Fruit fly (Drosophila melanogaster) whole organism, prepupa: ENCODE data around the gene CG42495.

Experiments
- Blimp-1 ChIP-seq: fragments of 200-800 bp; sonication (Bioruptor generic); optimal IDR thresholded peaks from 3 replicates; lab custom pipeline; 2017; ENCODE audit warnings: missing biosample characterization, missing genetic modification characterization, mild to moderate bottlenecking, moderate library complexity, missing genetic modification reagents
- CG10631 ChIP-seq: fragments of 200-800 bp; sonication (Bioruptor generic); optimal IDR thresholded peaks from 2 replicates; lab custom pipeline; 2016; ENCODE audit warnings: missing biosample characterization, missing genetic modification characterization
- CG11294 ChIP-seq: fragments of 200-800 bp; sonication (Bioruptor generic); IDR thresholded peaks from 2 replicates; pipeline ENCODE4 v1.3.6; 2022; ENCODE audit warnings: missing biosample characterization, missing genetic modification characterization
- CG11902 ChIP-seq: fragments of 200-800 bp; sonication (Bioruptor generic); optimal IDR thresholded peaks from 3 replicates; lab custom pipeline; 2016; ENCODE audit warnings: missing biosample characterization, missing genetic modification characterization
- CG15336 ChIP-seq: fragments of 200-800 bp; sonication (Bioruptor generic); IDR thresholded peaks from 2 replicates; pipeline ENCODE4 v1.3.6; 2022; ENCODE audit warnings: missing biosample characterization, missing genetic modification characterization
- CG1621 ChIP-seq: fragments of 200-800 bp; sonication (Bioruptor generic); optimal IDR thresholded peaks from 3 replicates; lab custom pipeline; 2018; ENCODE audit warnings: missing biosample characterization, mild to moderate bottlenecking, missing genetic modification characterization
- CG16779 ChIP-seq: fragments of 200-800 bp; sonication (Bioruptor generic); optimal IDR thresholded peaks from 3 replicates; lab custom pipeline; 2017; ENCODE audit warnings: missing biosample characterization, mild to moderate bottlenecking, missing genetic modification characterization
- CG3032 ChIP-seq: fragments of 200-800 bp; optimal IDR thresholded peaks from 2 replicates; lab custom pipeline; 2019; ENCODE audit warnings: missing biosample characterization, mild to moderate bottlenecking, missing genetic modification characterization, moderate library complexity
- CG31627 ChIP-seq: fragments of 200-800 bp; sonication (Bioruptor generic); optimal IDR thresholded peaks from 3 replicates; lab custom pipeline; 2016; ENCODE audit warnings: missing biosample characterization, missing genetic modification characterization
- CG32006 ChIP-seq: fragments of 200-800 bp; sonication (Bioruptor generic); optimal IDR thresholded peaks from 3 replicates; lab custom pipeline; 2017; ENCODE audit warnings: missing biosample characterization, mild to moderate bottlenecking, missing genetic modification characterization
- CG34406 ChIP-seq: fragments of 200-800 bp; sonication (Bioruptor generic); optimal IDR thresholded peaks from 3 replicates; lab custom pipeline; 2016; ENCODE audit warnings: missing biosample characterization, missing genetic modification characterization
- CG3919 ChIP-seq: fragments of 200-800 bp; sonication (Bioruptor generic); optimal IDR thresholded peaks from 3 replicates; lab custom pipeline; 2016; ENCODE audit warnings: missing biosample characterization, missing genetic modification characterization
- CG6163 ChIP-seq: fragments of 200-800 bp; sonication (Bioruptor generic); IDR thresholded peaks from 3 replicates; pipeline ENCODE4 v1.3.6; 2022; ENCODE audit warnings: missing biosample characterization, missing genetic modification characterization
- CG6276 ChIP-seq: fragments of 200-800 bp; sonication (Bioruptor generic); optimal IDR thresholded peaks from 2 replicates; lab custom pipeline; 2017; ENCODE audit warnings: missing biosample characterization, mild to moderate bottlenecking, missing genetic modification characterization
- CG6792 ChIP-seq: fragments of 200-800 bp; sonication (Bioruptor generic); optimal IDR thresholded peaks from 3 replicates; lab custom pipeline; 2016; ENCODE audit warnings: missing biosample characterization, missing genetic modification characterization
- CG6808 ChIP-seq: fragments of 200-800 bp; sonication (Bioruptor generic); optimal IDR thresholded peaks from 3 replicates; lab custom pipeline; 2017; ENCODE audit warnings: missing biosample characterization, missing genetic modification characterization, mild to moderate bottlenecking, moderate library complexity, missing genetic modification reagents
- CG6854 ChIP-seq: fragments of 200-800 bp; sonication (Bioruptor generic); optimal IDR thresholded peaks from 2 replicates; lab custom pipeline; 2017; ENCODE audit warnings: missing biosample characterization, mild to moderate bottlenecking, missing genetic modification characterization
- CG7368 ChIP-seq: fragments of 200-800 bp; sonication (Bioruptor generic); optimal IDR thresholded peaks from 3 replicates; lab custom pipeline; 2016; ENCODE audit warnings: missing biosample characterization, missing genetic modification characterization
- CG8319 ChIP-seq: fragments of 200-800 bp; sonication (Bioruptor generic); optimal IDR thresholded peaks from 3 replicates; lab custom pipeline; 2016; ENCODE audit warnings: missing biosample characterization, missing genetic modification characterization
- CG8632 ChIP-seq: fragments of 200-800 bp; sonication (Bioruptor generic); optimal IDR thresholded peaks from 3 replicates; lab custom pipeline; 2016; ENCODE audit warnings: missing biosample characterization, missing genetic modification characterization
- CG9139 ChIP-seq: fragments of 200-800 bp; sonication (Bioruptor generic); optimal IDR thresholded peaks from 3 replicates; lab custom pipeline; 2017; ENCODE audit warnings: missing biosample characterization, mild to moderate bottlenecking, missing genetic modification characterization
- Eip75B ChIP-seq: fragments of 200-800 bp; sonication (Bioruptor generic); optimal IDR thresholded peaks from 3 replicates; lab custom pipeline; 2016; ENCODE audit warnings: missing biosample characterization, missing genetic modification characterization
- Eip78C ChIP-seq: fragments of 200-800 bp; sonication (Bioruptor generic); peaks from one replicate; lab custom pipeline; 2016; ENCODE audit warnings: missing biosample characterization, missing genetic modification characterization
- Eip93F ChIP-seq: fragments of 200-800 bp; sonication (Bioruptor generic); optimal IDR thresholded peaks from 2 replicates; lab custom pipeline; 2016; ENCODE audit warnings: missing biosample characterization, mild to moderate bottlenecking, missing genetic modification characterization
- Ets21C ChIP-seq: fragments of 200-800 bp; sonication (Bioruptor generic); optimal IDR thresholded peaks from 3 replicates; lab custom pipeline; 2016; ENCODE audit warnings: missing biosample characterization, missing genetic modification characterization
- Ets96B ChIP-seq: fragments of 200-800 bp; optimal IDR thresholded peaks from 2 replicates; lab custom pipeline; 2019; ENCODE audit warnings: missing biosample characterization, mild to moderate bottlenecking, missing genetic modification characterization, moderate library complexity
- Hr39 ChIP-seq: fragments of 200-800 bp; sonication (Bioruptor generic); optimal IDR thresholded peaks from 2 replicates; lab custom pipeline; 2016; ENCODE audit warnings: missing biosample characterization, missing genetic modification characterization
- Hr4 ChIP-seq: fragments of 200-800 bp; sonication (Bioruptor generic); optimal IDR thresholded peaks from 3 replicates; lab custom pipeline; 2016; ENCODE audit warnings: missing biosample characterization, missing genetic modification characterization
- Lpt ChIP-seq: fragments of 200-800 bp; sonication (Bioruptor generic); optimal IDR thresholded peaks from 3 replicates; lab custom pipeline; 2016; ENCODE audit warnings: missing biosample characterization, missing genetic modification characterization
- Met ChIP-seq: fragments of 200-800 bp; sonication (Bioruptor generic); optimal IDR thresholded peaks from 3 replicates; lab custom pipeline; 2016; ENCODE audit warnings: missing biosample characterization, missing genetic modification characterization
- OdsH ChIP-seq: fragments of 200-800 bp; sonication (Bioruptor generic); optimal IDR thresholded peaks from 3 replicates; lab custom pipeline; 2016; ENCODE audit warnings: missing biosample characterization, missing genetic modification characterization
- Smox ChIP-seq: fragments of 200-800 bp; sonication (Bioruptor generic); optimal IDR thresholded peaks from 3 replicates; lab custom pipeline; 2016; ENCODE audit warnings: missing biosample characterization, missing genetic modification characterization
- Sox102F ChIP-seq: fragments of 200-800 bp; sonication (Bioruptor generic); optimal IDR thresholded peaks from 2 replicates; lab custom pipeline; 2016; ENCODE audit warnings: missing biosample characterization, mild to moderate bottlenecking, missing genetic modification characterization
- achi ChIP-seq: fragments of 200-800 bp; sonication (Bioruptor generic); optimal IDR thresholded peaks from 3 replicates; lab custom pipeline; 2016; ENCODE audit warnings: missing biosample characterization, missing genetic modification characterization
- acj6 ChIP-seq: fragments of 200-800 bp; sonication (Bioruptor generic); optimal IDR thresholded peaks from 3 replicates; lab custom pipeline; 2016; ENCODE audit warnings: missing biosample characterization, missing genetic modification characterization
- cyc ChIP-seq: fragments of 200-800 bp; sonication (Bioruptor generic); optimal IDR thresholded peaks from 3 replicates; lab custom pipeline; 2016; ENCODE audit warnings: missing biosample characterization, missing genetic modification characterization
- dac ChIP-seq: fragments of 200-800 bp; sonication (Bioruptor generic); optimal IDR thresholded peaks from 2 replicates; lab custom pipeline; 2017; ENCODE audit warnings: missing biosample characterization, mild to moderate bottlenecking, missing genetic modification characterization
- dsx ChIP-seq: fragments of 200-800 bp; optimal IDR thresholded peaks from 3 replicates; lab custom pipeline; 2019; ENCODE audit warnings: missing biosample characterization, mild to moderate bottlenecking, missing genetic modification characterization, moderate library complexity; ENCODE audit not compliant: poor library complexity, severe bottlenecking
- eg ChIP-seq: fragments of 200-800 bp; sonication (Bioruptor generic); IDR thresholded peaks from 3 replicates; pipeline ENCODE4 v1.3.6; 2022; ENCODE audit warnings: missing biosample characterization, missing genetic modification characterization
- esn ChIP-seq: fragments of 200-800 bp; sonication (Bioruptor generic); optimal IDR thresholded peaks from 2 replicates; lab custom pipeline; 2016; ENCODE audit warnings: missing biosample characterization, mild to moderate bottlenecking, missing genetic modification characterization, moderate library complexity
- fd59A ChIP-seq: fragments of 200-800 bp; sonication (Bioruptor generic); optimal IDR thresholded peaks from 2 replicates; lab custom pipeline; 2017; ENCODE audit warnings: missing biosample characterization, mild to moderate bottlenecking, missing genetic modification characterization, missing genetic modification reagents
- fd85E ChIP-seq: fragments of 200-800 bp; sonication (Bioruptor generic); optimal IDR thresholded peaks from 3 replicates; lab custom pipeline; 2016; ENCODE audit warnings: missing biosample characterization, missing genetic modification characterization
- fkh ChIP-seq: fragments of 200-800 bp; sonication (Bioruptor generic); optimal IDR thresholded peaks from 3 replicates; lab custom pipeline; 2017; ENCODE audit warnings: missing biosample characterization, mild to moderate bottlenecking, missing genetic modification characterization, moderate library complexity
- lz ChIP-seq: fragments of 200-800 bp; sonication (Bioruptor generic); optimal IDR thresholded peaks from 3 replicates; lab custom pipeline; 2016; ENCODE audit warnings: missing biosample characterization, missing genetic modification characterization
- net ChIP-seq: fragments of 200-800 bp; sonication (Bioruptor generic); optimal IDR thresholded peaks from 3 replicates; lab custom pipeline; 2016; ENCODE audit warnings: missing biosample characterization, missing genetic modification characterization
- pdm3 ChIP-seq: fragments of 200-800 bp; sonication (Bioruptor generic); optimal IDR thresholded peaks from 3 replicates; lab custom pipeline; 2016; ENCODE audit warnings: missing biosample characterization, missing genetic modification characterization
- salr ChIP-seq, 2 experiments: fragments of 200-800 bp; sonication (Bioruptor generic); optimal IDR thresholded peaks; 3 replicates each; lab custom pipeline; 2016 to 2018; ENCODE audit warnings: missing biosample characterization in 2 of 2, missing genetic modification characterization in 2 of 2, mild to moderate bottlenecking in 1 of 2
- spab ChIP-seq: fragments of 200-800 bp; sonication (Bioruptor generic); optimal IDR thresholded peaks from 2 replicates; lab custom pipeline; 2017; ENCODE audit warnings: missing biosample characterization, mild to moderate bottlenecking, missing genetic modification characterization, missing genetic modification reagents
- ss ChIP-seq, 2 experiments: fragments of 200-800 bp; sonication (Bioruptor generic); optimal IDR thresholded peaks; 2 replicates in 1 of 2; 3 replicates in 1 of 2; lab custom pipeline; 2017 to 2018; ENCODE audit warnings: mild to moderate bottlenecking in 2 of 2, missing biosample characterization in 2 of 2, missing genetic modification characterization in 2 of 2, moderate library complexity in 1 of 2
- svp ChIP-seq: fragments of 200-800 bp; sonication (Bioruptor generic); peaks from one replicate; lab custom pipeline; 2016; ENCODE audit warnings: missing biosample characterization, missing genetic modification characterization
- topi ChIP-seq: fragments of 200-800 bp; sonication (Bioruptor generic); optimal IDR thresholded peaks from 3 replicates; lab custom pipeline; 2016; ENCODE audit warnings: missing biosample characterization, missing genetic modification characterization
- vri ChIP-seq: fragments of 200-800 bp; sonication (Bioruptor generic); optimal IDR thresholded peaks from 3 replicates; lab custom pipeline; 2016; ENCODE audit warnings: missing biosample characterization, mild to moderate bottlenecking, missing genetic modification characterization

The CG42495 gene

dm6 chr3L:18626451-18627079 lies 40.6 kb upstream of the CG42495 start:
- TF ChIP-seq Eip93F (GFP tag; lab: Kevin White, UChicago) (no peak), CG10631 (GFP tag; lab: Kevin White, UChicago) (peak; percentile 20), vri (GFP tag; lab: Kevin White, UChicago) (no peak), CG15336 (peak; percentile 40), achi (GFP tag; lab: Kevin White, UChicago) (peak; percentile 7), CG3919 (peak; percentile 23), Lpt (peak; percentile 24), salr (GFP tag; optimal IDR thresholded peaks at IDR 0.05; lab: Kevin White, UChicago) (no peak), net (GFP tag; lab: Kevin White, UChicago) (peak; percentile 22), Ets21C (GFP tag; lab: Kevin White, UChicago) (no peak), CG8319 (GFP tag; lab: Kevin White, UChicago) (no peak), CG6792 (GFP tag; lab: Kevin White, UChicago) (no peak), esn (no peak), OdsH (GFP tag; lab: Kevin White, UChicago) (no peak), Blimp-1 (GFP tag; lab: Kevin White, UChicago) (peak; percentile 74), CG31627 (GFP tag; lab: Kevin White, UChicago) (no peak), Eip75B (GFP tag; lab: Kevin White, UChicago) (peak; percentile 7), CG16779 (tag; lab: Kevin White, UChicago) (no peak), Hr39 (GFP tag; lab: Kevin White, UChicago) (no peak), CG7368 (GFP tag; lab: Kevin White, UChicago) (no peak), Sox102F (peak; percentile 18), dsx (GFP tag; lab: Kevin White, UChicago) (no peak), dac (GFP tag; lab: Kevin White, UChicago) (no peak), CG1621 (tag; lab: Kevin White, UChicago) (no peak), Eip78C (GFP tag; lab: Kevin White, UChicago) (peak; percentile 41), fd59A (GFP tag; lab: Kevin White, UChicago) (no peak), CG3032 (no peak), svp (peak; percentile 59), CG6808 (no peak), spab (no peak), lz (no peak), CG6276 (GFP tag; lab: Kevin White, UChicago) (peak; percentile 60), Hr4 (GFP tag; lab: Kevin White, UChicago) (peak; percentile 17), CG11294 (0 out of 2 replicates have a peak, but pooled peaks have one; percentile 19), fkh (GFP tag; lab: Kevin White, UChicago) (no peak), CG9139 (GFP tag; lab: Kevin White, UChicago) (no peak), CG11902 (no peak), topi (GFP tag; lab: Kevin White, UChicago) (no peak), fd85E (no peak), acj6 (GFP tag; lab: Kevin White, UChicago) (peak; percentile 3), eg (GFP tag; lab: Robert Waterston, UW) (peak; percentile 71), pdm3 (GFP tag; lab: Kevin White, UChicago) (peak; percentile 14), Met (GFP tag; lab: Kevin White, UChicago) (peak; percentile 47), Ets96B (tag; lab: Kevin White, UChicago) (no peak), CG6854 (GFP tag; lab: Kevin White, UChicago) (no peak), CG32006 (GFP tag; lab: Kevin White, UChicago) (peak; percentile 61), CG34406 (GFP tag; lab: Kevin White, UChicago) (peak; percentile 20), CG6163 (GFP tag; lab: Robert Waterston, UW) (peak; percentile 43; the same call in 2 of the 3 replicates), ss (GFP tag; optimal IDR thresholded peaks at IDR 0.05; lab: Kevin White, UChicago) (no peak), Smox (GFP tag; lab: Kevin White, UChicago) (peak; percentile 27), CG8632 (GFP tag; lab: Kevin White, UChicago) (no peak), cyc (GFP tag; lab: Kevin White, UChicago) (no peak)
